Fruit fly (Drosophila melanogaster) whole organism, embryonic: ENCODE measurements around the gene CG33127.

ENCODE experiments used
- Awh ChIP-seq: fragments of 200-800 bp; sonication (Bioruptor generic); IDR thresholded peaks from 2 replicates; pipeline ENCODE4, ENCODE4 v1.3.6; 2022; ENCODE audit warnings: missing biosample characterization, missing genetic modification characterization
- CG10147 ChIP-seq: fragments of 200-800 bp; sonication (Bioruptor generic); optimal IDR thresholded peaks from 2 replicates; lab custom pipeline; 2019; ENCODE audit warnings: missing biosample characterization, mild to moderate bottlenecking, missing genetic modification characterization, moderate library complexity
- CG10462 ChIP-seq: fragments of 200-800 bp; sonication (Bioruptor generic); optimal IDR thresholded peaks from 2 replicates; lab custom pipeline; 2016; ENCODE audit warnings: missing biosample characterization, missing genetic modification characterization
- CG12769 ChIP-seq: fragments of 200-800 bp; sonication (Bioruptor generic); optimal IDR thresholded peaks from 2 replicates; lab custom pipeline; 2019; ENCODE audit warnings: missing biosample characterization, mild to moderate bottlenecking, missing genetic modification characterization, moderate library complexity
- CG15011 ChIP-seq: fragments of 200-800 bp; sonication (Bioruptor generic); optimal IDR thresholded peaks from 3 replicates; lab custom pipeline; 2018; ENCODE audit warnings: missing biosample characterization, mild to moderate bottlenecking, missing genetic modification characterization
- CG15479 ChIP-seq: fragments of 200-800 bp; sonication (Bioruptor generic); optimal IDR thresholded peaks from 3 replicates; lab custom pipeline; 2019; ENCODE audit warnings: missing biosample characterization, mild to moderate bottlenecking, missing genetic modification characterization, moderate library complexity
- CG17612 ChIP-seq: fragments of 200-800 bp; sonication (Bioruptor generic); IDR thresholded peaks from 2 replicates; pipeline ENCODE4 v1.3.6; 2022; ENCODE audit warnings: missing biosample characterization, missing genetic modification characterization
- CG17829 ChIP-seq: fragments of 200-800 bp; optimal IDR thresholded peaks from 2 replicates; lab custom pipeline; 2019; ENCODE audit warnings: missing biosample characterization, mild to moderate bottlenecking, missing genetic modification characterization, moderate library complexity
- CG18599 ChIP-seq: fragments of 200-800 bp; sonication (Bioruptor generic); optimal IDR thresholded peaks from 3 replicates; lab custom pipeline; 2017; ENCODE audit warnings: missing biosample characterization, missing genetic modification characterization, mild to moderate bottlenecking, moderate library complexity, missing genetic modification reagents
- CG2199 ChIP-seq: fragments of 200-800 bp; sonication (Bioruptor generic); IDR thresholded peaks from 3 replicates; pipeline ENCODE4 v1.3.6; 2022; ENCODE audit warnings: missing biosample characterization, missing genetic modification characterization
- CG31365 ChIP-seq: fragments of 200-800 bp; sonication (Bioruptor generic); optimal IDR thresholded peaks from 2 replicates; lab custom pipeline; 2018; ENCODE audit warnings: missing biosample characterization, mild to moderate bottlenecking, missing genetic modification characterization
- CG31388 ChIP-seq: fragments of 200-800 bp; sonication (Bioruptor generic); optimal IDR thresholded peaks from 2 replicates; lab custom pipeline; 2016; ENCODE audit warnings: missing biosample characterization, missing genetic modification characterization
- CG32772 ChIP-seq: fragments of 200-800 bp; sonication (Bioruptor generic); IDR thresholded peaks from 2 replicates; pipeline ENCODE4 v1.3.6; 2022; ENCODE audit warnings: missing biosample characterization, missing genetic modification characterization
- CG34376 ChIP-seq: fragments of 200-800 bp; sonication (Bioruptor generic); optimal IDR thresholded peaks from 2 replicates; lab custom pipeline; 2018; ENCODE audit warnings: missing biosample characterization, mild to moderate bottlenecking, missing genetic modification characterization
- CG3995 ChIP-seq: fragments of 200-800 bp; sonication (Bioruptor generic); optimal IDR thresholded peaks from 3 replicates; lab custom pipeline; 2016; ENCODE audit warnings: missing biosample characterization, missing genetic modification characterization
- CG4328 ChIP-seq: fragments of 200-800 bp; sonication (Bioruptor generic); optimal IDR thresholded peaks from 3 replicates; lab custom pipeline; 2017; ENCODE audit warnings: missing biosample characterization, missing genetic modification reagents, missing genetic modification characterization
- CG43689 ChIP-seq: fragments of 200-800 bp; sonication (Bioruptor generic); IDR thresholded peaks from 2 replicates; pipeline ENCODE4 v1.3.6; 2022; ENCODE audit warnings: missing biosample characterization, missing genetic modification characterization
- CG4820 ChIP-seq: fragments of 200-800 bp; sonication (Bioruptor generic); optimal IDR thresholded peaks from 3 replicates; lab custom pipeline; 2016; ENCODE audit warnings: missing biosample characterization, missing genetic modification characterization
- CG7556 ChIP-seq: fragments of 200-800 bp; sonication (Bioruptor generic); optimal IDR thresholded peaks from 2 replicates; lab custom pipeline; 2017; ENCODE audit warnings: missing biosample characterization, mild to moderate bottlenecking, missing genetic modification characterization
- CoRest ChIP-seq: fragments of 200-800 bp; sonication (Bioruptor generic); optimal IDR thresholded peaks from 3 replicates; lab custom pipeline; 2018; ENCODE audit warnings: missing biosample characterization, mild to moderate bottlenecking, missing genetic modification characterization, moderate library complexity
- Dad ChIP-seq: fragments of 200-800 bp; sonication (Bioruptor generic); optimal IDR thresholded peaks from 3 replicates; lab custom pipeline; 2016; ENCODE audit warnings: missing biosample characterization, missing genetic modification characterization
- Dek ChIP-seq: fragments of 200-800 bp; sonication (Bioruptor generic); optimal IDR thresholded peaks from 3 replicates; lab custom pipeline; 2019; ENCODE audit warnings: missing biosample characterization, mild to moderate bottlenecking, missing genetic modification characterization, moderate library complexity
- Ets97D ChIP-seq: fragments of 200-800 bp; sonication (Bioruptor generic); optimal IDR thresholded peaks from 3 replicates; lab custom pipeline; 2016; ENCODE audit warnings: missing biosample characterization, missing genetic modification characterization
- Fer2 ChIP-seq: fragments of 200-800 bp; sonication (Bioruptor generic); optimal IDR thresholded peaks from 2 replicates; lab custom pipeline; 2018; ENCODE audit warnings: missing biosample characterization, mild to moderate bottlenecking, missing genetic modification characterization, moderate library complexity
- H15 ChIP-seq: fragments of 200-800 bp; sonication (Bioruptor generic); IDR thresholded peaks from 3 replicates; pipeline ENCODE4 v1.3.6; 2022; ENCODE audit warnings: missing biosample characterization, missing genetic modification characterization
- HLHmδ ChIP-seq: fragments of 200-800 bp; sonication (Bioruptor generic); optimal IDR thresholded peaks from 2 replicates; lab custom pipeline; 2018; ENCODE audit warnings: missing biosample characterization, mild to moderate bottlenecking, missing genetic modification characterization, moderate library complexity
- HmgZ ChIP-seq: fragments of 200-800 bp; sonication (Bioruptor generic); optimal IDR thresholded peaks from 2 replicates; lab custom pipeline; 2018; ENCODE audit warnings: missing biosample characterization, mild to moderate bottlenecking, missing genetic modification characterization
- MBD-R2 ChIP-seq: fragments of 200-800 bp; sonication (Bioruptor generic); IDR thresholded peaks from 2 replicates; pipeline ENCODE4 v1.3.6; 2022; ENCODE audit warnings: missing biosample characterization, missing genetic modification characterization
- Oli ChIP-seq: fragments of 200-800 bp; sonication (Bioruptor generic); optimal IDR thresholded peaks from 2 replicates; lab custom pipeline; 2018; ENCODE audit warnings: missing biosample characterization, mild to moderate bottlenecking, missing genetic modification characterization, moderate library complexity
- TFAM ChIP-seq: fragments of 200-800 bp; sonication (Bioruptor generic); optimal IDR thresholded peaks from 2 replicates; lab custom pipeline; 2017; ENCODE audit warnings: missing biosample characterization, missing genetic modification characterization, inconsistent platforms
- chinmo ChIP-seq: fragments of 200-800 bp; sonication (Bioruptor generic); IDR thresholded peaks from 4 replicates; pipeline ENCODE4 v1.3.6; 2022; ENCODE audit warnings: missing biosample characterization, missing genetic modification characterization; ENCODE audit not compliant: partially characterized antibody
- chn ChIP-seq: fragments of 200-800 bp; sonication (Bioruptor generic); optimal IDR thresholded peaks from 2 replicates; lab custom pipeline; 2016; ENCODE audit warnings: missing biosample characterization, missing genetic modification characterization
- gcm ChIP-seq: fragments of 200-800 bp; sonication (Bioruptor generic); optimal IDR thresholded peaks from 2 replicates; lab custom pipeline; 2019; ENCODE audit warnings: missing biosample characterization, mild to moderate bottlenecking, missing genetic modification characterization, moderate library complexity
- luna ChIP-seq: fragments of 200-800 bp; sonication (Bioruptor generic); optimal IDR thresholded peaks from 2 replicates; lab custom pipeline; 2016; ENCODE audit warnings: missing biosample characterization, missing genetic modification characterization
- scrt ChIP-seq: fragments of 200-800 bp; sonication (Bioruptor generic); optimal IDR thresholded peaks from 2 replicates; lab custom pipeline; 2018; ENCODE audit warnings: missing biosample characterization, mild to moderate bottlenecking, missing genetic modification characterization, moderate library complexity
- sens ChIP-seq: fragments of 200-800 bp; sonication (Bioruptor generic); peaks from one replicate; lab custom pipeline; 2016; ENCODE audit warnings: missing biosample characterization, missing genetic modification characterization
- sisA ChIP-seq: fragments of 200-800 bp; sonication (Bioruptor generic); IDR thresholded peaks from 2 replicates; pipeline ENCODE4 v1.3.6; 2022; ENCODE audit warnings: missing biosample characterization, missing genetic modification characterization
- trh ChIP-seq: fragments of 200-800 bp; sonication (Bioruptor generic); optimal IDR thresholded peaks from 2 replicates; lab custom pipeline; 2016; ENCODE audit warnings: missing biosample characterization, missing genetic modification characterization
- vvl ChIP-seq: fragments of 200-800 bp; sonication (Bioruptor generic); IDR thresholded peaks from 2 replicates; pipeline ENCODE4 v1.3.6; 2022; ENCODE audit warnings: missing biosample characterization, missing genetic modification characterization
- wek ChIP-seq: fragments of 200-800 bp; sonication (Bioruptor generic); optimal IDR thresholded peaks from 3 replicates; lab custom pipeline; 2018; ENCODE audit warnings: missing biosample characterization, mild to moderate bottlenecking, missing genetic modification characterization, moderate library complexity
- zf30C ChIP-seq: fragments of 200-800 bp; sonication (Bioruptor generic); optimal IDR thresholded peaks from 3 replicates; lab custom pipeline; 2018; ENCODE audit warnings: missing biosample characterization, mild to moderate bottlenecking, missing genetic modification characterization

The CG33127 gene

DNA sequence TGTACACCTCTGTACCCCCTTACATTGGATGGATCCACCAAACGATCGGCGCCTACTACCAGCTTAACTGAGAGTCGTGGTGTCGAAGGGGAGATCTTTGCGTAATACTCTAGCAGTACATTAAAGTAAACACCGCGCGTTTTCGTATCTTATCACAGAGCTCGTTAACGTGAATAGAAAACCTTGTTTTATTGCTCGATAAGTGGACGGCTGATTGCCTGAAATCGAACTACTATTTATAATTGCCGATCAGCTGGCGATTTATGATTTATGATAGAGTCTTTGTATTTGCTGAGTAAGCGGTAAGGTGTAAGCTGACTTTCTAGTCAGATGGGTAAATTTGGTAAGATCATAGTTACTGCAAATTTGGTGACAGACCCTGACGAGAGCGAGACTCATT is 1.0 kb downstream of the CG33127 start (continued):
- peak; percentile 23 for TF ChIP-seq HmgZ (tag; lab: Kevin White, UChicago)
- TF ChIP-seq CG3995 = no peak
- peak; percentile 39 for TF ChIP-seq CG18599 (GFP tag; lab: Kevin White, UChicago)
- no peak for TF ChIP-seq Dad (GFP tag; lab: Kevin White, UChicago)
- no peak for TF ChIP-seq CG31365
- no peak for TF ChIP-seq CG4328 (GFP tag; lab: Kevin White, UChicago)
- TF ChIP-seq sens (GFP tag; lab: Kevin White, UChicago) = no peak
- no peak for TF ChIP-seq Fer2 (tag; lab: Kevin White, UChicago)
- no peak for TF ChIP-seq CG12769

DNA sequence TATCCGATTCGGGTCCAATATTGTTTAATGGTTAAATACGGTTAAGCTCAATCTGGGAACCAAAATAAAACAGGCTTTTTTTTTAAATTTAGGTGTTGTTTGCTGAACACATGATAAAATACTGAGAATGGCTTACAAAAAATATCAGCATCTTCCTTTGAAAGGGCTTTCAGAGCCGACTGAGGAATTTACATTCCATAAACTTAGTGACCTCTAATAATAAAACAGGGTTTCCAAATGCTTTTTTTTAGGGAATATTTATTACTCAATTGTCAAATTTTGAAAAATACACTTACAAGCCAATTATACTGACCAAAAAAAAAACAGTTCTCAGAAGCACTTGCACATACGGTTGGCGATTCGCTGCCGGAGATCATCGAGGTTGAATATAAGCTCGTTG is 7.8 kb downstream of the CG33127 start, which contains the start of gene CG43755:
Gene CG43755, minus strand, starts transcription at position 101 of the 400 bp plus-strand sequence.
- TF ChIP-seq CG17829 (tag; lab: Kevin White, UChicago) (peak; percentile 28), CG31388 (no peak)
- TF ChIP-seq, all 482 proteins: peak for 1

DNA sequence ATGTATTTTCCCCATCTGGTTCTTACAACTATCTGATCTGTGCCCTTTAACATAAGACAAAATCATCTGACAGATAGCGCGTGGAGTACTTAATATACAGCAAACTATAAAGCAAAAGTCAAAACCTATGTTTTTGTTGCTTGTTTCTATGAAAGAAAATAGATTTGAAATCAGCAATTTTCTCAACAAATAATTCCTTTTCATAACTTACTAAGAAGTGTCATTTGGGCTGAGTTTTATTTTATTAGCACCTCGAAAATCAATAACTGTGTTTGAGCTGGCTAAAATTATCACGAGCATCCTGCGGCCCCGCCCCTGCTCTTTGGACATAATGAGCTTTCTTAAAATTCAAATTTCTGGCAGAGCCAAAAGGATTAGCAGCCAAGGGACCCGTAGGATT is 10.3 kb downstream of the CG33127 start, which contains the start of gene CG31921:
Gene CG31921, minus strand, starts transcription at position 101 of the 400 bp plus-strand sequence.
- TF ChIP-seq scrt (no peak), zf30C (GFP tag; lab: Kevin White, UChicago) (no peak), chinmo (GFP tag; lab: Robert Waterston, UW) (no peak), gcm (GFP tag; lab: Kevin White, UChicago) (no peak), CG4820 (GFP tag; lab: Kevin White, UChicago) (no peak), TFAM (GFP tag; lab: Kevin White, UChicago) (no peak), CG15011 (no peak), vvl (no peak), Dek (tag; lab: Kevin White, UChicago) (no peak), CoRest (tag; lab: Kevin White, UChicago) (no peak), Ets97D (no peak), CG17612 (no peak), wek (GFP tag; lab: Kevin White, UChicago) (no peak), Awh (GFP tag; lab: Robert Waterston, UW) (no peak), CG32772 (GFP tag; lab: Robert Waterston, UW) (no peak), sisA (GFP tag; lab: Robert Waterston, UW) (no peak)

DNA sequence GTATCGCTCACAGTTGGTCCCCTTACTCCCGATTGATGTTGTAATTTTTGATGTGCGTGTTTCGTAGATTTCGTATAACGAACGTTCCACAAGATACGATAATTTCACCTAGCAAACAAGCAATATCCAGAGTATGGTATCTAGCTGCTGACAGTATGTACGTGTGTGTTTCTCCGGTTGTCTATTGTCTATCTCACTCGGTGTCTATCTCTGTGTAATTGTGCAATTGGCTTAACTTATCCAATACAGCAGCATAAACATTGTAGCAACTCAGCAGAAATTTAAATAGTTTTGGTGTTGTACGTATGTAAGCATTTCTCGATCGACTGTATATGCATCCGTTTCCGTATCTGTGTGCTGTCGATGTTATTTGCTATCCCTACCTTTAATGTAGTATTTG is 24.9 kb downstream of the CG33127 start:
- TF ChIP-seq luna (no peak), CG2199 (GFP tag; lab: Robert Waterston, UW) (0 out of 3 replicates have a peak, but pooled peaks have one; percentile 67), Oli (no peak), CG15479 (GFP tag; lab: Kevin White, UChicago) (peak; percentile 51), MBD-R2 (GFP tag; lab: Robert Waterston, UW) (0 out of 2 replicates have a peak, but pooled peaks have one; percentile 21), CG7556 (GFP tag; lab: Kevin White, UChicago) (no peak), trh (GFP tag; lab: Kevin White, UChicago) (no peak), H15 (no peak), CG10147 (no peak), CG10462 (no peak), CG43689 (GFP tag; lab: Robert Waterston, UW) (no peak), CG34376 (no peak), HLHmδ (no peak), chn (GFP tag; lab: Kevin White, UChicago) (no peak)
- TF ChIP-seq, all 482 proteins: peak for 3
